Worm (Caenorhabditis elegans): ENCODE measurements around the gene tpst-2.

tpst-2 gene

DNA sequence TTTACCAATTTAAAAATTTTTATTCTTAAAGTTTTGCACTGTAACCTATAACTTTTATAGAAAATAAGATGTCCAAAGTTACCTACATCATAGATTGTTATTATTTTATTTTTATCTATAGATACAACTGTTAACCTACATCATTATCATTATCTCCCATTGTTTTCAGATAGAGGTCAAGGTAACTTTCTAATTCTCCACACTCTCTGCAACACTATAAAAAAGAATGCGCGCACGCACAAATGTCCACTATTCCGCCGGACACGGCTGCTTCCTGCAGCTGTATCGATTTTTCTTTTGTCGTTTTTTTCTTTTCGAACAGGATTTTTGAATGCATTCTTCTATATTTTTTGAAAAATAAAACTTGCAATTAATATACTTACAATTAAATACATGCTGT is 1.6 kb downstream of the tpst-2 start:
- TF ChIP-seq let-607 (tag; optimal IDR thresholded peaks at IDR 0.05) (no peak), somi-1 (GFP tag; optimal IDR thresholded peaks at IDR 0.05) (no peak), Y67H2A.10 (GFP tag; conservative IDR thresholded peaks at IDR 0.05) (no peak), madf-8 (GFP tag; conservative IDR thresholded peaks at IDR 0.05) (no peak), K11D2.4 (GFP tag; IDR thresholded peaks at IDR 0.05) (no peak), egl-18 (GFP tag; IDR thresholded peaks at IDR 0.05) (no peak), lsl-1 (GFP tag; optimal IDR thresholded peaks at IDR 0.05) (no peak), ceh-58 (GFP tag; IDR thresholded peaks at IDR 0.05) (no peak), tbx-9 (tag; optimal IDR thresholded peaks at IDR 0.05; ENCODE audit: borderline replicate concordance) (no peak), cebp-2 (GFP tag; IDR thresholded peaks at IDR 0.05) (no peak), T26A5.8 (tag; optimal IDR thresholded peaks at IDR 0.05) (no peak), ztf-18 (tag; optimal IDR thresholded peaks at IDR 0.05) (no peak), bed-2 (GFP tag; IDR thresholded peaks at IDR 0.05) (no peak), madf-10 (tag; optimal IDR thresholded peaks at IDR 0.05) (no peak), nhr-80 (tag; optimal IDR thresholded peaks at IDR 0.05) (no peak), lin-54 (GFP tag; optimal IDR thresholded peaks at IDR 0.05) (no peak)

DNA sequence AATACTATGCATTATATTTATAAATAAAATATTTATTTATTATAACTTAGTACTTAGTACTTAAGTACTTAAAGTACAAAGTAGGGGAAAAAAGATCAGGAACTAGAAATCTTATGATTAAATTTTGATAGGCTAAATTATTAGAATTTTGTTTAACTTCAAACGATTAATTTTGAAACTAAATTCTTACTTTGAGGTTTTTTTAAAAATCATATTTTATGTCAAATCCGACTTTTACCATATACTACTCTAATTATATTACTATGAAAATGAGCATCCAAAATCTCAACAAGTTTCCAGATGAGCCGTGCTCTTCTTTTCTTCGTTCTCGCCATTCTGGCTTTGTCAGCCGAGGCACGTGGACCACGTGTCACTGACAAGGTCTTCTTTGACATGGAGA is 2.1 kb downstream of the tpst-2 start, which contains the start of gene cyn-6:
Gene cyn-6, plus strand, starts transcription at position 301 of the 400 bp plus-strand sequence.
- TF ChIP-seq dox-1 (GFP tag; IDR thresholded peaks at IDR 0.05) (no peak), atf-7 (tag; optimal IDR thresholded peaks at IDR 0.05) (no peak), lin-26 (GFP tag; IDR thresholded peaks at IDR 0.05) (no peak), ztf-18 (tag; optimal IDR thresholded peaks at IDR 0.05) (no peak), ztf-26 (tag; optimal IDR thresholded peaks at IDR 0.05) (no peak), D2030.7 (GFP tag; IDR thresholded peaks at IDR 0.05) (no peak), F22D6.2 (tag; optimal IDR thresholded peaks at IDR 0.05) (no peak), nhr-27 (tag; optimal IDR thresholded peaks at IDR 0.05) (no peak), F57C9.4 (tag; optimal IDR thresholded peaks at IDR 0.05) (no peak), F23B12.7 (tag; optimal IDR thresholded peaks at IDR 0.05; ENCODE audit: insufficient read depth) (no peak), ceh-40 (GFP tag; IDR thresholded peaks at IDR 0.05) (no peak), B0019.2 (GFP tag; conservative IDR thresholded peaks at IDR 0.05) (no peak), aptf-2 (GFP tag; conservative IDR thresholded peaks at IDR 0.05) (no peak), let-607 (tag; optimal IDR thresholded peaks at IDR 0.05) (no peak)

DNA sequence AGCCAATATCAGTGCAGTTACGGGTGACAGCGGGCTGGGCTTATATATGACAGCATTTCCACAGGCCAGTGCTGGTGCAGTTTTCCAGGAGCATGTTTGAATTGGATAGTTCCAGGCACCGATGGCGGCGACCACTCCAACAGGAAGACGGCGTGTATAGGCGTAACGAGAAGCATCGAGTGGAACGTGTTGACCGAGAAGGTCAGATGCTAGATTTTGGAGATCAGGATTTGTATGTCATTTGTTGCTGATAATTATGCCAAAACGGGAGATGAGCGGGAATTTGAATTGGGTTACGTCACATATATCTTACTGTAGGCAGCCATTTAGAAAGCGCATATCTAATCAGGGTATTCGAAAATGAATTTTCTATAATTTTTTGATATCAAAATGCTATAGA is 4.4 kb downstream of the tpst-2 start:
- TF ChIP-seq F39B2.1 (GFP tag; IDR thresholded peaks at IDR 0.05) = no peak
- no peak for TF ChIP-seq egl-44 (GFP tag; IDR thresholded peaks at IDR 0.05)
- TF ChIP-seq lsy-27 (tag; optimal IDR thresholded peaks at IDR 0.05; ENCODE audit: borderline replicate concordance, insufficient read depth) = no peak

DNA sequence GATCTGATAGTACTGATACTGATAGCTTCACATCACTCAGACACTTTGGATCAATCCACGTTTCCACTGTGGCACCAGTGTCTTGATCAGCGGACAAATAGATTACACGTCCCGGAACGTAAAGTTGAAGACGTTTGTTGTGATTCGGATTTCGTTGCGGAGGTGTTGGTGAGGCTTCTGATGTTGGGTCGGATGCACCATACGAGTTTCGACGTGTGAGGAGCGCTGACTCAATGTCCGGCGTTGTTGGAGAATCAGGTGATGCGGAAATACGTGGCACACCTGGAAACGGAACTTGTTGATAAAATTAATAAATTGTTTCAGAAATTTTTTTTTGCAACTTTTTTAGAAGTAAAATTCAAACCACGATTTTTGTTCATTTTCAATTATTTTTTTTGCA is 7.7 kb downstream of the tpst-2 start, which contains the start of gene alh-11:
Gene alh-11, minus strand, starts transcription at position 101 of the 400 bp plus-strand sequence.
- TF ChIP-seq attf-3 (GFP tag; conservative IDR thresholded peaks at IDR 0.05) (no peak), B0336.3 (GFP tag; IDR thresholded peaks at IDR 0.05) (no peak), C06A6.2 (GFP tag; conservative IDR thresholded peaks at IDR 0.05) (no peak), ceh-58 (GFP tag; IDR thresholded peaks at IDR 0.05) (no peak), tbx-9 (tag; optimal IDR thresholded peaks at IDR 0.05; ENCODE audit: borderline replicate concordance) (no peak), Y67H2A.10 (GFP tag; conservative IDR thresholded peaks at IDR 0.05) (no peak), him-1 (tag; optimal IDR thresholded peaks at IDR 0.05) (no peak), efl-1 (GFP tag; optimal IDR thresholded peaks at IDR 0.05) (no peak), F57A8.1 (GFP tag; optimal IDR thresholded peaks at IDR 0.05) (no peak), T07F8.4 (tag; optimal IDR thresholded peaks at IDR 0.05) (no peak), lir-1 (GFP tag; conservative IDR thresholded peaks at IDR 0.05) (no peak), lsl-1 (GFP tag; optimal IDR thresholded peaks at IDR 0.05) (no peak), ama-1 (optimal IDR thresholded peaks at IDR 0.05) (no peak), ama-1 (GFP tag; optimal IDR thresholded peaks at IDR 0.05) (no peak)
